Worm (Caenorhabditis elegans) whole organism, midembryonic: ENCODE results near the gene nas-32.

Experiments used
- cog-1 ChIP-seq: sonication (generic microtip); optimal IDR thresholded peaks from 2 replicates; lab custom pipeline; 2016; ENCODE audit warnings: missing genetic modification characterization, missing compliant biosample characterization
- flt-1 ChIP-seq: fragments of 200-800 bp; sonication (Bioruptor generic); IDR thresholded peaks from 2 replicates; pipeline ENCODE4 v1.3.6; 2022; ENCODE audit warnings: missing genetic modification characterization, missing compliant biosample characterization
- ztf-29 ChIP-seq: fragments of 200-800 bp; sonication (Bioruptor generic); IDR thresholded peaks from 2 replicates; pipeline ENCODE4 v1.3.6; 2022; ENCODE audit warnings: missing genetic modification reagents, missing genetic modification characterization, missing compliant biosample characterization

ce11 chrV:939341-939740 lies 40.4 kb upstream of the nas-32 start:
- TF ChIP-seq flt-1 (GFP tag; lab: Robert Waterston, UW): no peak
- TF ChIP-seq ztf-29: no peak
- no peak for TF ChIP-seq cog-1 (tag; lab: Kevin White, UChicago)
